Worm (Caenorhabditis elegans): ENCODE results near the gene D1014.13.
A peak's percentile ranks its signal among the peaks of the same experiment; 100 is the strongest.

Gene D1014.13

DNA sequence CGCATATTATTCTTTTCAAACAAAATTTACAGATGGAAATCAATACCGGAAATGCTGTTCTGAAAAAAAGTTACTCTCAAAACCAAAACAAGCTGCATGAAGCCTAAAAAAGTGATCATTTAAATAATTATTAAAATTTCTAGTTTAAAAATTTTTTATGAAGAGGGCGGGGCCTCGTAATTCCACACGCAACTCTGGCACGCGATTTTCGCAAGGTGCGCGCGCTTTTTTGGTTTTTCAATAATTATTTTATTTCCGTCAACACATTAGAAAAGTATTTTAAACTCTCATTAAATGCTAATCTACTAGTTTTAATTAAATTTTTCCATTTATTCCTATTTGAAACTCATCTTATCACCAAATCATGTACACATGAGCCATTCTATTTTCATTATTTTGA, 15.7 kb upstream of the D1014.13 start:
- TF ChIP-seq snpc-4 (tag; optimal IDR thresholded peaks at IDR 0.05) (no peak), ceh-43 (GFP tag; optimal IDR thresholded peaks at IDR 0.05) (peak; percentile 47)

DNA sequence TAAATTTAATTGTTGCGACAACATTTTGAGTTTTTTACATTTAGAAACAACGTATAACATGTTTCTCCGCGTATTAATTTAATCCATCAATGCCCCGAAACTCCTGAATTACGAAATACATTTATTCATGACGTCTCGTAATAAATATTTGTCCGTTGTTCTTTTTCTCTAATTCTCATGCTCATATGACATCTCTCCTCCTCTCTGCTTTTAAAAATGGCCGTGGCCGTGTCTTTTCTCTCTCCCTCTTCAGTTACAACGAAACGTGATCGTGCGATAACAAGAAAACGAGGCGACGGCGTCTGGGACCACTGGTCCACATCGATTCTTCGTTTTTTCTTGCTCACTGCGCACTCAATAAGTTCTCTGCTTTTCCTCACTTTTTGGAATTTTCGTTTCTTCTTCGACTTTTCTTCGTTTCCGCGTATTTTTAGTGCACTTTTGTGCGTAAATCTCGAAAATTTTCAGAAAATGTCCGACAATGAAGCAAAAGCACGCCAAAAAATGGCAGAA, 15.2 kb upstream of the D1014.13 start, which contains the start of gene snap-1:
TSS of gene snap-1 (plus strand) at position 463 of the 513 bp plus-strand sequence.
- TF ChIP-seq sem-2 (GFP tag; optimal IDR thresholded peaks at IDR 0.05) (no peak), ces-1 (GFP tag; optimal IDR thresholded peaks at IDR 0.05) (peak; percentile 52), pha-4 (tag; optimal IDR thresholded peaks at IDR 0.05) (peak; percentile 21), mep-1 (tag; optimal IDR thresholded peaks at IDR 0.05) (peak; percentile 58)

DNA sequence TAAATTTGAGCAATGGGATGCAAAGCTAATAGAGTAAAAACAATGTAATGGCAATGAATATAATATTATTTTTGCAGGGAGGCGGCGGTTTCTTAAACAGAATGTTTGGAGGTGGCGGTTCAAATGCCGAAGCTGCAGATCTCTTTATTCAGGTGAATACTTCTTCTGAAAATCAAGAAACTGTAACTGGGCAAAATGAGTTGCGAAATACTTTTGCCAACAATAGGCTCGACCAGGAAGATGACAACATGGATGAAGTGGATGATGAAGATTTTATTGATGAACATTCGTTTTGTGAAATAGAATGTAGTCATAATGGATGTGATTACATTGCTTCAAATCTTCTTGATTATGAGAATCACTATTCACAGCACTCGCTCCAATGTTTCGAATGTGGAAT, 14.6 kb upstream of the D1014.13 start:
- TF ChIP-seq nhr-237 (tag; optimal IDR thresholded peaks at IDR 0.05) (no peak), ham-2 (GFP tag; optimal IDR thresholded peaks at IDR 0.05) (no peak), ceh-43 (GFP tag; optimal IDR thresholded peaks at IDR 0.05) (no peak), snpc-4 (tag; optimal IDR thresholded peaks at IDR 0.05) (no peak), tbx-8 (GFP tag; optimal IDR thresholded peaks at IDR 0.05) (no peak), ztf-11 (tag; optimal IDR thresholded peaks at IDR 0.05) (no peak), sptf-1 (tag; optimal IDR thresholded peaks at IDR 0.05) (no peak), flh-1 (GFP tag; optimal IDR thresholded peaks at IDR 0.05) (no peak), blmp-1 (tag; optimal IDR thresholded peaks at IDR 0.05) (no peak), zip-8 (tag; optimal IDR thresholded peaks at IDR 0.05) (no peak), nhr-2 (tag; optimal IDR thresholded peaks at IDR 0.05) (no peak), nhr-76 (tag; optimal IDR thresholded peaks at IDR 0.05) (no peak), unc-39 (tag; optimal IDR thresholded peaks at IDR 0.05) (no peak), elt-1 (tag; optimal IDR thresholded peaks at IDR 0.05; ENCODE audit: borderline replicate concordance, insufficient read depth) (no peak), mab-5 (tag; optimal IDR thresholded peaks at IDR 0.05) (no peak), hlh-1 (tag; optimal IDR thresholded peaks at IDR 0.05) (no peak), nhr-12 (tag; optimal IDR thresholded peaks at IDR 0.05) (no peak), M03D4.4 (tag; optimal IDR thresholded peaks at IDR 0.05) (no peak), mls-2 (tag; optimal IDR thresholded peaks at IDR 0.05) (no peak), mep-1 (tag; optimal IDR thresholded peaks at IDR 0.05) (no peak)

DNA sequence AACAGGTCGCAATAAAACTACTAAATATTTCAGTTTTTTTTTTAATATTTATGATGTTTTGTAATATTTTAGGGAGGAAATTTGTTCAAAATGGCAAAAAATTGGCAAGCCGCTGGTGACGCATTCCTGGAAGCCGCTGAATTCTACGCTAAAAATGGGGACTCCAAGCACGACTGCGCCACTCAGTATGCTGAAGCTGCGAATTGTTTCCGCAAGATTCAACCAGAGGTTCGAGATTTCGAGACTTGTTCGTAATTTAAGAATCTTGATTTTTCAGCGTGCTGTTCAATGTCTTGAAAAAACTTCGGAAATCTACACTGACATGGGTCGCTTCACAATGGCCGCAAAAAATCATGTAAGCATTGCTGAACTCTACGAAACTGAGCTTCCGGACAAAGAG, 13.8 kb upstream of the D1014.13 start:
- TF ChIP-seq mls-2 (tag; optimal IDR thresholded peaks at IDR 0.05): no peak
- no peak for TF ChIP-seq mep-1 (tag; optimal IDR thresholded peaks at IDR 0.05)
- TF ChIP-seq sptf-1 (tag; optimal IDR thresholded peaks at IDR 0.05): no peak
- TF ChIP-seq sem-2 (GFP tag; optimal IDR thresholded peaks at IDR 0.05): no peak
- no peak for TF ChIP-seq snpc-4 (tag; optimal IDR thresholded peaks at IDR 0.05)
- no peak for TF ChIP-seq lin-32 (GFP tag; optimal IDR thresholded peaks at IDR 0.05)
- TF ChIP-seq cnd-1 (tag; optimal IDR thresholded peaks at IDR 0.05): no peak
- no peak for TF ChIP-seq ztf-11 (tag; optimal IDR thresholded peaks at IDR 0.05)
- TF ChIP-seq unc-120 (tag; optimal IDR thresholded peaks at IDR 0.05; ENCODE audit: poor library complexity, severe bottlenecking): no peak
- TF ChIP-seq ham-2 (GFP tag; optimal IDR thresholded peaks at IDR 0.05): no peak
- TF ChIP-seq nhr-76 (tag; optimal IDR thresholded peaks at IDR 0.05): no peak
- no peak for TF ChIP-seq unc-62 (GFP tag; optimal IDR thresholded peaks at IDR 0.05)
- TF ChIP-seq drap-1 (GFP tag; optimal IDR thresholded peaks at IDR 0.05): no peak
- no peak for TF ChIP-seq ces-1 (GFP tag; optimal IDR thresholded peaks at IDR 0.05)
- TF ChIP-seq ceh-43 (GFP tag; optimal IDR thresholded peaks at IDR 0.05): no peak

DNA sequence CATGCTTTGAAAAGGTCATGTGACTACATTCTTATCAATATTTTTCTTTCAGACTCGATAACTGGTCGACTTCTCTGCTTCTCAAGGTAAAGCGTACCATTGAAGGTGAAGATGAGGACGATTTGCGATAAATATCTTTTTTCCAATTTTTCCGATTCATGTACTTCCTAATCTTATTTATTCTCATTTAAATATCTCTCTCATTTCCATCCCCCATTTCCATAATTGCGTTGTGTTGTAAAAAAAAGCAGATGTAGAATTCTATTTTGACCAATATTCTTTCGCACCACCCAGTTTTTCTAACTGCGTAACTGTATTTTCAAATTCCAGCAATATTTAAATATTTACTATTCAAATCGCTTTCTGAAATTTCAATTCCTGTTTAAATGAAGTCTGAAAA, 12.5 kb upstream of the D1014.13 start, which contains the start of gene D1014.4:
TSS of gene D1014.4 (plus strand) at position 301 of the 400 bp plus-strand sequence.
- TF ChIP-seq ces-1 (GFP tag; optimal IDR thresholded peaks at IDR 0.05): peak; percentile 6
- TF ChIP-seq mls-2 (tag; optimal IDR thresholded peaks at IDR 0.05): no peak
- no peak for TF ChIP-seq nhr-76 (tag; optimal IDR thresholded peaks at IDR 0.05)

DNA sequence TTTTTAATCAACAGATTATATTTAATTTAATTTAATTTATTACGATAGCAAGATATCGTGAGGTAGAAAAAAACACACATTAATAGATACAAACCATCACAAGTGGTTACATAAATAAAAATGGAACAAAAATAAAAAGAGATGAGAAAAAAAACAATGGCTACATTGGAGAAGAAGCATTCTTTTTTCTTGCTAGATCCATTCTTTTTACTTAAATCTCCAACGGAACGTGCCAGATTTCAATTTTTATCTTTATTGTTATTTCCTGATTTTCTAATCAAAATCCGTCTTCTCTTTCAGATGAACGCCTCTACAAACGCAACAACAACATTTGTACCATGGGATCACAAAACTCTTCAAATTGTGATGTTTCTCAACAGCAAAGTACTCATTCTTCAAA, 1.8 kb upstream of the D1014.13 start, which contains the start of gene D1014.2:
TSS of gene D1014.2 (plus strand) at position 301 of the 400 bp plus-strand sequence.
- TF ChIP-seq ceh-83 (GFP tag; optimal IDR thresholded peaks at IDR 0.05) (no peak), unc-62 (GFP tag; optimal IDR thresholded peaks at IDR 0.05) (no peak), ceh-39 (tag; optimal IDR thresholded peaks at IDR 0.05) (no peak), pha-4 (tag; optimal IDR thresholded peaks at IDR 0.05) (no peak), mep-1 (tag; optimal IDR thresholded peaks at IDR 0.05) (no peak), flh-1 (GFP tag; optimal IDR thresholded peaks at IDR 0.05) (no peak), elt-1 (tag; optimal IDR thresholded peaks at IDR 0.05; ENCODE audit: borderline replicate concordance, insufficient read depth) (no peak), mab-5 (tag; optimal IDR thresholded peaks at IDR 0.05) (no peak), lin-13 (tag; optimal IDR thresholded peaks at IDR 0.05) (no peak), blmp-1 (tag; optimal IDR thresholded peaks at IDR 0.05) (no peak), tbx-8 (GFP tag; optimal IDR thresholded peaks at IDR 0.05) (no peak), nhr-12 (tag; optimal IDR thresholded peaks at IDR 0.05) (no peak), lin-32 (GFP tag; optimal IDR thresholded peaks at IDR 0.05) (no peak), ces-1 (GFP tag; optimal IDR thresholded peaks at IDR 0.05) (no peak), snpc-4 (tag; optimal IDR thresholded peaks at IDR 0.05) (no peak), ceh-43 (GFP tag; optimal IDR thresholded peaks at IDR 0.05) (no peak), M03D4.4 (tag; optimal IDR thresholded peaks at IDR 0.05) (no peak)

Data from whole organism, mixed stage, embryonic.